Fruit fly (Drosophila melanogaster) whole organism, embryonic: ENCODE measurements around the gene CG13024.

ENCODE experiments used
- Antp ChIP-seq: fragments of 200-800 bp; sonication (Bioruptor generic); optimal IDR thresholded peaks from 3 replicates; lab custom pipeline; 2016; ENCODE audit warnings: missing biosample characterization, missing genetic modification characterization
- CG10959 ChIP-seq: fragments of 200-800 bp; sonication (Bioruptor generic); IDR thresholded peaks from 2 replicates; pipeline ENCODE4 v1.3.6; 2022; ENCODE audit warnings: missing biosample characterization, missing genetic modification characterization
- CG11504 ChIP-seq: fragments of 200-800 bp; sonication (Bioruptor generic); optimal IDR thresholded peaks from 3 replicates; lab custom pipeline; 2019; ENCODE audit warnings: missing biosample characterization, mild to moderate bottlenecking, missing genetic modification characterization, moderate library complexity
- CG13424 ChIP-seq: fragments of 200-800 bp; sonication (Bioruptor generic); optimal IDR thresholded peaks from 2 replicates; lab custom pipeline; 2019; ENCODE audit warnings: missing biosample characterization, mild to moderate bottlenecking, missing genetic modification characterization, moderate library complexity
- CG13775 ChIP-seq: fragments of 200-800 bp; sonication (Bioruptor generic); optimal IDR thresholded peaks from 3 replicates; lab custom pipeline; 2017; ENCODE audit warnings: missing biosample characterization, mild to moderate bottlenecking, missing genetic modification characterization
- CG14014 ChIP-seq: fragments of 200-800 bp; sonication (Bioruptor generic); IDR thresholded peaks from 2 replicates; pipeline ENCODE4 v1.3.6; 2022; ENCODE audit warnings: missing biosample characterization, missing genetic modification characterization
- CG14710 ChIP-seq: fragments of 200-800 bp; sonication (Bioruptor generic); optimal IDR thresholded peaks from 3 replicates; lab custom pipeline; 2019; ENCODE audit warnings: missing biosample characterization, mild to moderate bottlenecking, missing genetic modification characterization, moderate library complexity
- CG16815 ChIP-seq: fragments of 200-800 bp; sonication (Bioruptor generic); optimal IDR thresholded peaks from 3 replicates; lab custom pipeline; 2017; ENCODE audit warnings: missing biosample characterization, mild to moderate bottlenecking, missing genetic modification characterization
- CG17612 ChIP-seq: fragments of 200-800 bp; sonication (Bioruptor generic); IDR thresholded peaks from 2 replicates; pipeline ENCODE4 v1.3.6; 2022; ENCODE audit warnings: missing biosample characterization, missing genetic modification characterization
- CG31441 ChIP-seq: fragments of 200-800 bp; sonication (Bioruptor generic); IDR thresholded peaks from 2 replicates; pipeline ENCODE4 v1.3.6; 2022; ENCODE audit warnings: missing biosample characterization, missing genetic modification characterization
- CG3163 ChIP-seq: fragments of 200-800 bp; sonication (Bioruptor generic); optimal IDR thresholded peaks from 3 replicates; lab custom pipeline; 2016; ENCODE audit warnings: missing biosample characterization, missing genetic modification characterization
- CG3407 ChIP-seq: fragments of 200-800 bp; sonication (Bioruptor generic); optimal IDR thresholded peaks from 2 replicates; lab custom pipeline; 2018; ENCODE audit warnings: missing biosample characterization, mild to moderate bottlenecking, missing genetic modification characterization
- CG34224 ChIP-seq: fragments of 200-800 bp; sonication (Bioruptor generic); IDR thresholded peaks from 3 replicates; pipeline ENCODE4 v1.3.6; 2022; ENCODE audit warnings: missing biosample characterization, missing genetic modification characterization; ENCODE audit not compliant: partially characterized antibody
- CG3995 ChIP-seq: fragments of 200-800 bp; sonication (Bioruptor generic); optimal IDR thresholded peaks from 3 replicates; lab custom pipeline; 2016; ENCODE audit warnings: missing biosample characterization, missing genetic modification characterization
- CG4404 ChIP-seq: fragments of 200-800 bp; sonication (Bioruptor generic); IDR thresholded peaks from 2 replicates; pipeline ENCODE4 v1.3.6; 2022; ENCODE audit warnings: missing biosample characterization, missing genetic modification characterization
- CG4820 ChIP-seq: fragments of 200-800 bp; sonication (Bioruptor generic); optimal IDR thresholded peaks from 3 replicates; lab custom pipeline; 2016; ENCODE audit warnings: missing biosample characterization, missing genetic modification characterization
- CG6254 ChIP-seq: fragments of 200-800 bp; sonication (Bioruptor generic); optimal IDR thresholded peaks from 3 replicates; lab custom pipeline; 2017; ENCODE audit warnings: mild to moderate bottlenecking, missing biosample characterization, missing genetic modification reagents, missing genetic modification characterization
- CG7271 ChIP-seq: fragments of 200-800 bp; sonication (Bioruptor generic); optimal IDR thresholded peaks from 2 replicates; lab custom pipeline; 2018; ENCODE audit warnings: missing biosample characterization, mild to moderate bottlenecking, missing genetic modification characterization, moderate library complexity
- CG8089 ChIP-seq: fragments of 200-800 bp; sonication (Bioruptor generic); optimal IDR thresholded peaks from 3 replicates; lab custom pipeline; 2016; ENCODE audit warnings: missing biosample characterization, missing genetic modification characterization
- CG8281 ChIP-seq: fragments of 200-800 bp; sonication (Bioruptor generic); optimal IDR thresholded peaks from 2 replicates; lab custom pipeline; 2018; ENCODE audit warnings: missing biosample characterization, mild to moderate bottlenecking, missing genetic modification characterization, moderate library complexity
- CG8924 ChIP-seq: fragments of 200-800 bp; optimal IDR thresholded peaks from 3 replicates; lab custom pipeline; 2019; ENCODE audit warnings: missing biosample characterization, mild to moderate bottlenecking, missing genetic modification characterization, moderate library complexity
- CrebB ChIP-seq: fragments of 200-800 bp; sonication (Bioruptor generic); optimal IDR thresholded peaks from 3 replicates; lab custom pipeline; 2018; ENCODE audit warnings: missing biosample characterization, mild to moderate bottlenecking, missing genetic modification characterization
- D19A ChIP-seq: fragments of 200-800 bp; optimal IDR thresholded peaks from 3 replicates; lab custom pipeline; 2019; ENCODE audit warnings: missing biosample characterization, mild to moderate bottlenecking, missing genetic modification characterization, moderate library complexity
- Dll ChIP-seq: fragments of 200-800 bp; sonication (Bioruptor generic); IDR thresholded peaks from 4 replicates; pipeline ENCODE4 v1.3.6; 2022; ENCODE audit warnings: missing biosample characterization, missing genetic modification characterization; ENCODE audit not compliant: partially characterized antibody
- Elba2 ChIP-seq: fragments of 200-800 bp; sonication (Bioruptor generic); optimal IDR thresholded peaks from 3 replicates; lab custom pipeline; 2016; ENCODE audit warnings: missing biosample characterization, missing genetic modification characterization
- Ets65A ChIP-seq: fragments of 200-800 bp; sonication (Bioruptor generic); peaks from one replicate; lab custom pipeline; 2016; ENCODE audit warnings: missing biosample characterization, missing genetic modification characterization
- HLHmδ ChIP-seq: fragments of 200-800 bp; sonication (Bioruptor generic); optimal IDR thresholded peaks from 2 replicates; lab custom pipeline; 2018; ENCODE audit warnings: missing biosample characterization, mild to moderate bottlenecking, missing genetic modification characterization, moderate library complexity
- Hmx ChIP-seq: fragments of 200-800 bp; sonication (Bioruptor generic); optimal IDR thresholded peaks from 2 replicates; lab custom pipeline; 2016; ENCODE audit warnings: missing biosample characterization, missing genetic modification characterization
- Med ChIP-seq: fragments of 200-800 bp; sonication (Bioruptor generic); peaks from one replicate; lab custom pipeline; 2016; ENCODE audit warnings: missing biosample characterization, missing genetic modification characterization, mild to moderate bottlenecking, inconsistent platforms, moderate library complexity
- NK7.1 ChIP-seq: fragments of 200-800 bp; sonication (Bioruptor generic); optimal IDR thresholded peaks from 3 replicates; lab custom pipeline; 2016; ENCODE audit warnings: missing biosample characterization, missing genetic modification characterization
- Pdp1 ChIP-seq, 2 experiments: fragments of 200-800 bp; sonication (Bioruptor generic); optimal IDR thresholded peaks; 3 replicates each; lab custom pipeline; 2016; ENCODE audit warnings: missing biosample characterization in 2 of 2, missing genetic modification characterization in 2 of 2, mild to moderate bottlenecking in 1 of 2, moderate library complexity in 1 of 2
- Sox102F ChIP-seq: fragments of 200-800 bp; sonication (Bioruptor generic); optimal IDR thresholded peaks from 2 replicates; lab custom pipeline; 2018; ENCODE audit warnings: missing biosample characterization, mild to moderate bottlenecking, missing genetic modification characterization, moderate library complexity
- Ssrp ChIP-seq: fragments of 200-800 bp; sonication (Bioruptor generic); optimal IDR thresholded peaks from 2 replicates; lab custom pipeline; 2018; ENCODE audit warnings: missing biosample characterization, mild to moderate bottlenecking, missing genetic modification characterization, moderate library complexity
- Trl ChIP-seq, 3 experiments: fragments of >200 bp in 2 of 3; fragments of 200-800 bp in 1 of 3; sonication (Bioruptor generic) in 1 of 3; optimal IDR thresholded peaks; 2 replicates in 1 of 3; 3 replicates in 2 of 3; lab custom pipeline; 2016 to 2017; ENCODE audit warnings: missing biosample characterization in 1 of 3, missing genetic modification characterization in 1 of 3
- az2 ChIP-seq: fragments of 200-800 bp; sonication (Bioruptor generic); optimal IDR thresholded peaks from 3 replicates; lab custom pipeline; 2016; ENCODE audit warnings: missing biosample characterization, missing genetic modification characterization
- bab2 ChIP-seq: fragments of 200-800 bp; sonication (Bioruptor generic); optimal IDR thresholded peaks from 2 replicates; lab custom pipeline; 2016; ENCODE audit warnings: missing biosample characterization, missing genetic modification characterization
- bigmax ChIP-seq: fragments of 200-800 bp; sonication (Bioruptor generic); optimal IDR thresholded peaks from 2 replicates; lab custom pipeline; 2018; ENCODE audit warnings: missing biosample characterization, mild to moderate bottlenecking, missing genetic modification characterization
- cad ChIP-seq: fragments of >200 bp; optimal IDR thresholded peaks from 2 replicates; lab custom pipeline; 2017; ENCODE audit warnings: missing biosample characterization, missing genetic modification characterization
- chm ChIP-seq: fragments of 200-800 bp; sonication (Bioruptor generic); IDR thresholded peaks from 2 replicates; pipeline ENCODE4 v1.3.6; 2022; ENCODE audit warnings: missing biosample characterization, missing genetic modification characterization
- disco-r ChIP-seq: fragments of 200-800 bp; sonication (Bioruptor generic); optimal IDR thresholded peaks from 2 replicates; lab custom pipeline; 2016; ENCODE audit warnings: missing biosample characterization, missing genetic modification characterization
- gsb-n ChIP-seq: fragments of 200-800 bp; sonication (Bioruptor generic); optimal IDR thresholded peaks from 3 replicates; lab custom pipeline; 2018; ENCODE audit warnings: missing biosample characterization, mild to moderate bottlenecking, missing genetic modification characterization
- gt ChIP-seq: fragments of 200-800 bp; sonication (Bioruptor generic); IDR thresholded peaks from 2 replicates; pipeline ENCODE4 v1.3.6; 2022; ENCODE audit warnings: missing biosample characterization, missing genetic modification characterization
- ind ChIP-seq: fragments of 200-800 bp; sonication (Bioruptor generic); optimal IDR thresholded peaks from 3 replicates; lab custom pipeline; 2016; ENCODE audit warnings: missing biosample characterization, missing genetic modification characterization
- jumu ChIP-seq: fragments of 200-800 bp; sonication (Bioruptor generic); optimal IDR thresholded peaks from 3 replicates; lab custom pipeline; 2016; ENCODE audit warnings: missing biosample characterization, missing genetic modification characterization
- otp ChIP-seq: fragments of 200-800 bp; sonication (Bioruptor generic); IDR thresholded peaks from 3 replicates; pipeline ENCODE4, ENCODE4 v1.3.6; 2022; ENCODE audit warnings: missing biosample characterization, missing genetic modification characterization
- rib ChIP-seq: fragments of 200-800 bp; sonication (Bioruptor generic); IDR thresholded peaks from 2 replicates; pipeline ENCODE4 v1.3.6; 2022; ENCODE audit warnings: missing biosample characterization, missing genetic modification characterization
- sd ChIP-seq: fragments of 200-800 bp; sonication (Bioruptor generic); optimal IDR thresholded peaks from 3 replicates; lab custom pipeline; 2018; ENCODE audit warnings: missing biosample characterization, mild to moderate bottlenecking, missing genetic modification characterization, moderate library complexity
- unpg ChIP-seq: fragments of 200-800 bp; sonication (Bioruptor generic); optimal IDR thresholded peaks from 3 replicates; lab custom pipeline; 2018; ENCODE audit warnings: missing biosample characterization, mild to moderate bottlenecking, missing genetic modification characterization, moderate library complexity
- vvl ChIP-seq: fragments of 200-800 bp; sonication (Bioruptor generic); IDR thresholded peaks from 2 replicates; pipeline ENCODE4 v1.3.6; 2022; ENCODE audit warnings: missing biosample characterization, missing genetic modification characterization

Gene CG13024

DNA sequence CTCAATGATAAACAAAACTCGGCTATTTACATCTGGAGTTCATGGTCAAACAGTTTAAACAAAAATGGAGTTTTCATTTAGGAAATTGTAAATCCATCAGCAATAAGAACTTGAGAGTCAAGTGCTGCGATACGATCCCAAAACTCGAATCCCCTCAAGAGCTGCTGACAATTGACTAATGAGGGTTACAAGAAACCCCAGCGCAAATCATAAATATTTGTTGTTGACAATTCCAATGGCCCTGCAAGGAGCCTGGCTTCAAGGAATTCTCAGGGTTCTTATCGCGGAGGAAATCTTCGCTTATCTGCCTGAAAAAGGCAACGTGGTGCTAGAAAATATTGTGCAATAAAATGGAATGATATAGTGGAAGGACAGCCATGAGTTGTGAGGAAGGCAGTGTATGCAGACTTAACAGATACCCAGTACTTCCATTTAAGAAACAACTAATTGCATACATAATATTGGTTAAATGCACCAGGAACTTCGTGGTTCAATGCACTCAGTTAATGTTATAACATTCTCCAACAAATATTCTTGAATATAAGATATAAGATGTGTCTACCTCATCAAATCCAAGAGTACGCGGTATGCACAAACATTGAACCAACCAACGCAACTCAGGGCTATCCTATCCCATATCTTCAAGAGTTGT is 60.7 kb downstream of the CG13024 start (continued):
- TF ChIP-seq bigmax (GFP tag; lab: Kevin White, UChicago) = no peak
- TF ChIP-seq sd (tag; lab: Kevin White, UChicago) = no peak
- TF ChIP-seq CG6254 (GFP tag; lab: Kevin White, UChicago) = peak; percentile 32
- TF ChIP-seq Med = peak; percentile 77
- TF ChIP-seq bab2 (GFP tag; lab: Kevin White, UChicago) = peak; percentile 23
- peak; percentile 44 to 46 for TF ChIP-seq Pdp1 (GFP tag; optimal IDR thresholded peaks at IDR 0.05; lab: Kevin White, UChicago)
- TF ChIP-seq ind (GFP tag; lab: Kevin White, UChicago) = peak; percentile 15
- no peak for TF ChIP-seq HLHmδ (GFP tag; lab: Kevin White, UChicago)
- TF ChIP-seq disco-r (GFP tag; lab: Kevin White, UChicago) = no peak
- TF ChIP-seq Trl (optimal IDR thresholded peaks at IDR 0.05; lab: Kevin White, UChicago) = no peak
- peak; percentile 14 for TF ChIP-seq Trl (GFP tag; optimal IDR thresholded peaks at IDR 0.05; lab: Kevin White, UChicago)
- no peak for TF ChIP-seq CG34224 (GFP tag; lab: Robert Waterston, UW)
- TF ChIP-seq CG4404 (GFP tag; lab: Robert Waterston, UW) = peak; percentile 79
- peak; percentile 51; the same call in 1 of the 2 replicates for TF ChIP-seq chm (GFP tag; lab: Robert Waterston, UW)
- peak; percentile 64 for TF ChIP-seq cad (GFP tag; lab: Kevin White, UChicago)
- TF ChIP-seq CG8924 (tag; lab: Kevin White, UChicago) = peak; percentile 45
- TF ChIP-seq CG10959 = peak; percentile 73
- peak; percentile 4 for TF ChIP-seq CG13424 (tag; lab: Kevin White, UChicago)
- TF ChIP-seq az2 (GFP tag; lab: Kevin White, UChicago) = peak; percentile 40
- TF ChIP-seq CG14014 (GFP tag; lab: Robert Waterston, UW) = no peak
- peak; percentile 4 for TF ChIP-seq CG8281 (tag; lab: Kevin White, UChicago)
- no peak for TF ChIP-seq CG3995 (GFP tag; lab: Kevin White, UChicago)
- TF ChIP-seq NK7.1 (GFP tag; lab: Kevin White, UChicago) = peak; percentile 22
- TF ChIP-seq CG17612 (GFP tag; lab: Robert Waterston, UW) = no peak
- TF ChIP-seq CG11504 (tag; lab: Kevin White, UChicago) = peak; percentile 34
- no peak for TF ChIP-seq CG3163 (GFP tag; lab: Kevin White, UChicago)
- TF ChIP-seq CG4820 (GFP tag; lab: Kevin White, UChicago) = peak; percentile 25
- TF ChIP-seq vvl = peak; percentile 49; the same call in 1 of the 2 replicates
- TF ChIP-seq Ets65A (GFP tag; lab: Kevin White, UChicago) = peak; percentile 79
- TF ChIP-seq CG3407 (GFP tag; lab: Kevin White, UChicago) = no peak
- no peak for TF ChIP-seq CrebB
- TF ChIP-seq CG8089 (GFP tag; lab: Kevin White, UChicago) = peak; percentile 2
- peak; percentile 34 for TF ChIP-seq Sox102F
- peak; percentile 43 for TF ChIP-seq D19A (tag; lab: Kevin White, UChicago)
- peak; percentile 27 for TF ChIP-seq Ssrp (tag; lab: Kevin White, UChicago)
- peak; percentile 40 for TF ChIP-seq CG16815 (GFP tag; lab: Kevin White, UChicago)
- peak; percentile 48 for TF ChIP-seq gsb-n
- TF ChIP-seq otp (GFP tag; lab: Robert Waterston, UW) = 0 out of 3 replicates have a peak, but pooled peaks have one; percentile 54
- peak; percentile 49 for TF ChIP-seq unpg
- peak; percentile 25 for TF ChIP-seq CG14710 (tag; lab: Kevin White, UChicago)
- TF ChIP-seq jumu (GFP tag; lab: Kevin White, UChicago) = peak; percentile 14
- TF ChIP-seq Elba2 (GFP tag; lab: Kevin White, UChicago) = no peak
- TF ChIP-seq CG31441 = peak; percentile 44
- 0 out of 2 replicates have a peak, but pooled peaks have one; percentile 24 for TF ChIP-seq rib (GFP tag; lab: Robert Waterston, UW)
- no peak for TF ChIP-seq Dll (GFP tag; lab: Robert Waterston, UW)
- TF ChIP-seq CG7271 (tag; lab: Kevin White, UChicago) = peak; percentile 31
- TF ChIP-seq gt (GFP tag; lab: Robert Waterston, UW) = no peak; the same call in 1 of the 2 replicates
- TF ChIP-seq CG13775 = peak; percentile 15
- peak; percentile 38 for TF ChIP-seq Antp (GFP tag; lab: Kevin White, UChicago)
- no peak for TF ChIP-seq Hmx (GFP tag; lab: Kevin White, UChicago)
